Worm (Caenorhabditis elegans) whole organism, L4 larva: ENCODE measurements around the gene bus-1.
A peak's percentile ranks its signal among the peaks of the same experiment; 100 is the strongest.

Source experiments
- D1046.2 ChIP-seq: fragments of 200-800 bp; sonication (Bioruptor generic); IDR thresholded peaks from 2 replicates; pipeline ENCODE4 v1.3.6; 2022; ENCODE audit warnings: missing genetic modification characterization, missing compliant biosample characterization
- F26F4.8 ChIP-seq: fragments of 200-800 bp; sonication (Bioruptor generic); conservative IDR thresholded peaks from 2 replicates; pipeline ENCODE4 v1.3.6; 2022; ENCODE audit warnings: missing genetic modification characterization, missing compliant biosample characterization
- F37D6.2 ChIP-seq: sonication (generic microtip); optimal IDR thresholded peaks from 2 replicates; lab custom pipeline; 2016; ENCODE audit warnings: mild to moderate bottlenecking, missing genetic modification characterization, missing compliant biosample characterization
- F44E2.7 ChIP-seq: fragments of 200-800 bp; sonication (Bioruptor generic); IDR thresholded peaks from 2 replicates; pipeline ENCODE4 v2.1.2; 2022; ENCODE audit warnings: missing genetic modification characterization, missing compliant biosample characterization
- R02D3.7 ChIP-seq: fragments of 150-350 bp; sonication (generic microtip); optimal IDR thresholded peaks from 3 replicates; lab custom pipeline; 2014; ENCODE audit warnings: missing biosample characterization, missing genetic modification characterization
- Y48G9A.11 ChIP-seq: fragments of 200-800 bp; sonication (Bioruptor generic); IDR thresholded peaks from 2 replicates; pipeline ENCODE4 v1.3.6; 2022; ENCODE audit warnings: missing genetic modification reagents, missing genetic modification characterization, missing compliant biosample characterization
- ZK546.5 ChIP-seq, 2 experiments: sonication (generic microtip); optimal IDR thresholded peaks; 2 replicates each; lab custom pipeline; 2017; ENCODE audit warnings: missing biosample characterization in 2 of 2, missing genetic modification characterization in 2 of 2
- aha-1 ChIP-seq: fragments of 150-350 bp; peaks from one replicate; lab custom pipeline; 2014; ENCODE audit warnings: missing biosample characterization, missing genetic modification characterization
- aly-2 ChIP-seq: sonication (generic microtip); optimal IDR thresholded peaks from 2 replicates; lab custom pipeline; 2018; ENCODE audit warnings: missing biosample characterization, missing genetic modification characterization
- ama-1 ChIP-seq: fragments of 150-350 bp; optimal IDR thresholded peaks from 2 replicates; lab custom pipeline; 2014; ENCODE audit warnings: inconsistent platforms, mixed read lengths
- ceh-28 ChIP-seq: fragments of 150-350 bp; optimal IDR thresholded peaks from 2 replicates; lab custom pipeline; 2014; ENCODE audit warnings: missing biosample characterization, missing genetic modification reagents, missing genetic modification characterization
- ceh-82 ChIP-seq: sonication (generic microtip); optimal IDR thresholded peaks from 2 replicates; lab custom pipeline; 2017; ENCODE audit warnings: missing biosample characterization, missing genetic modification characterization
- daf-12 ChIP-seq: fragments of 150-350 bp; optimal IDR thresholded peaks from 2 replicates; lab custom pipeline; 2014; ENCODE audit warnings: missing biosample characterization, missing genetic modification reagents, missing genetic modification characterization
- dmd-6 ChIP-seq: fragments of 200-800 bp; sonication (Bioruptor generic); IDR thresholded peaks from 2 replicates; pipeline ENCODE4 v1.3.6; 2022; ENCODE audit warnings: missing genetic modification reagents, missing genetic modification characterization, missing compliant biosample characterization
- dmd-8 ChIP-seq: fragments of 200-800 bp; sonication (Bioruptor generic); IDR thresholded peaks from 2 replicates; pipeline ENCODE4 v1.3.6; 2022; ENCODE audit warnings: missing genetic modification characterization, missing compliant biosample characterization
- dve-1 ChIP-seq: sonication (generic microtip); optimal IDR thresholded peaks from 2 replicates; lab custom pipeline; 2017; ENCODE audit warnings: antibody characterized with exemption, mild to moderate bottlenecking, missing genetic modification characterization, missing compliant biosample characterization; ENCODE audit not compliant: insufficient read depth
- fos-1 ChIP-seq: fragments of 150-350 bp; optimal IDR thresholded peaks from 2 replicates; lab custom pipeline; 2014; ENCODE audit warnings: missing biosample characterization, missing genetic modification characterization
- lim-7 ChIP-seq: fragments of 200-800 bp; sonication (Bioruptor generic); IDR thresholded peaks from 2 replicates; pipeline ENCODE4 v1.3.6; 2022; ENCODE audit warnings: missing genetic modification characterization, missing compliant biosample characterization
- lin-13 ChIP-seq: fragments of 150-350 bp; optimal IDR thresholded peaks from 2 replicates; lab custom pipeline; 2014; ENCODE audit warnings: missing biosample characterization, missing genetic modification reagents, missing genetic modification characterization
- lin-29 ChIP-seq: fragments of 200-800 bp; sonication (Bioruptor generic); IDR thresholded peaks from 2 replicates; pipeline ENCODE4 v1.3.6; 2022; ENCODE audit warnings: missing genetic modification reagents, missing genetic modification characterization, missing compliant biosample characterization
- lin-39 ChIP-seq: fragments of 150-350 bp; optimal IDR thresholded peaks from 2 replicates; lab custom pipeline; 2014; ENCODE audit warnings: missing biosample characterization, missing genetic modification reagents, missing genetic modification characterization
- madf-5 ChIP-seq, 2 experiments: fragments of 200-800 bp; sonication (Bioruptor generic); IDR thresholded peaks; 2 replicates each; pipeline ENCODE4 v1.3.6; 2022; ENCODE audit warnings: missing compliant biosample characterization in 2 of 2, missing genetic modification characterization in 2 of 2
- mdl-1 ChIP-seq, 2 experiments: fragments of 150-350 bp in 1 of 2; sonication (generic microtip) in 1 of 2; optimal IDR thresholded peaks; 2 replicates each; lab custom pipeline; 2014 to 2017; ENCODE audit warnings: missing biosample characterization in 2 of 2, missing genetic modification characterization in 2 of 2
- mxl-3 ChIP-seq: fragments of 200-800 bp; sonication (Bioruptor generic); optimal IDR thresholded peaks from 2 replicates; lab custom pipeline; 2018; ENCODE audit warnings: mild to moderate bottlenecking, missing genetic modification characterization, missing compliant biosample characterization
- nhr-102 ChIP-seq: sonication (generic microtip); optimal IDR thresholded peaks from 2 replicates; lab custom pipeline; 2016; ENCODE audit warnings: mild to moderate bottlenecking, missing genetic modification characterization, moderate library complexity, missing compliant biosample characterization
- nhr-11 ChIP-seq: fragments of 150-350 bp; optimal IDR thresholded peaks from 2 replicates; lab custom pipeline; 2014; ENCODE audit warnings: missing biosample characterization, missing genetic modification characterization
- nhr-28 ChIP-seq: fragments of 150-350 bp; optimal IDR thresholded peaks from 2 replicates; lab custom pipeline; 2014; ENCODE audit warnings: missing biosample characterization, missing genetic modification characterization
- nhr-41 ChIP-seq: fragments of 200-800 bp; sonication (Bioruptor generic); IDR thresholded peaks from 2 replicates; pipeline ENCODE4 v1.3.6; 2022; ENCODE audit warnings: missing genetic modification reagents, missing genetic modification characterization, missing compliant biosample characterization
- pha-4 ChIP-seq, 2 experiments: fragments of 150-350 bp in 1 of 2; fragments of 200-800 bp in 1 of 2; sonication (Bioruptor generic) in 1 of 2; IDR thresholded peaks in 1 of 2; optimal IDR thresholded peaks in 1 of 2; 2 replicates each; pipeline versions ENCODE4 v1.3.6 to Lab custom; 2014 to 2022; ENCODE audit warnings: missing genetic modification characterization in 2 of 2, missing genetic modification reagents in 2 of 2, missing biosample characterization in 1 of 2, missing compliant biosample characterization in 1 of 2
- set-16 ChIP-seq: fragments of 200-800 bp; sonication (Bioruptor generic); IDR thresholded peaks from 2 replicates; pipeline ENCODE4 v1.3.6; 2022; ENCODE audit warnings: missing genetic modification reagents, missing genetic modification characterization, missing compliant biosample characterization
- skn-1 ChIP-seq: fragments of 150-350 bp; optimal IDR thresholded peaks from 2 replicates; lab custom pipeline; 2014; ENCODE audit warnings: missing biosample characterization, missing genetic modification characterization
- snpc-1.2 ChIP-seq: fragments of 200-800 bp; sonication (Bioruptor generic); IDR thresholded peaks from 2 replicates; pipeline ENCODE4 v1.3.6; 2022; ENCODE audit warnings: missing genetic modification reagents, missing genetic modification characterization, missing compliant biosample characterization
- tag-97 ChIP-seq: fragments of 200-800 bp; sonication (Bioruptor generic); IDR thresholded peaks from 2 replicates; pipeline ENCODE4 v1.3.6; 2022; ENCODE audit warnings: missing genetic modification characterization, missing compliant biosample characterization
- unc-62 ChIP-seq, 3 experiments: fragments of 150-350 bp in 1 of 3; sonication (generic microtip); optimal IDR thresholded peaks in 2 of 3; peaks in 1 of 3; 1 replicate in 1 of 3; 2 replicates in 2 of 3; lab custom pipeline; 2014 to 2017; ENCODE audit warnings: missing biosample characterization in 3 of 3, missing genetic modification characterization in 3 of 3, missing genetic modification reagents in 3 of 3, missing genotype in 1 of 3
- zag-1 ChIP-seq: fragments of 150-350 bp; optimal IDR thresholded peaks from 2 replicates; lab custom pipeline; 2014; ENCODE audit warnings: missing biosample characterization, missing genetic modification characterization
- ztf-7 ChIP-seq: fragments of 150-350 bp; optimal IDR thresholded peaks from 2 replicates; lab custom pipeline; 2014; ENCODE audit warnings: missing biosample characterization, missing genetic modification characterization

The bus-1 gene

DNA sequence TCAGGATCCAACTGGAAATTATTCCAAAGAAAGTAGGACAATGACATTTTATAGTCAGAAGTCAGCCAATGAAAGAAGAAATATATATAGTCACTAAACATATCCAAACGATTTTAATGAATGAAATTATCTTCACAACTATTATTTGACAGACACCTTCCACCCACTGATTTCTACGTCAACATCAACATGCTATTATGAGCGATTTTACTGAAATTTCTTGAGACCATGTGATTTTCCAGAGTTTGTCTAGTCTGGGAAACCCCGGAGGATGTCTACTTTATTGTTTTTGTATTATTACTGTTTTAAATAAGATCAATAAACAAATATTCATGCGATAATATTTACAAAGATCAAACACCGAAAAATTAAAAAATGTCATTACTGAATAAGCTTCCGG lies 9.1 kb downstream of the bus-1 start, which contains the start of gene srt-18 (continued):
- no peak for TF ChIP-seq set-16 (GFP tag; lab: Robert Waterston, UW)
- TF ChIP-seq nhr-102: no peak
- TF ChIP-seq R02D3.7 (tag; lab: Kevin White, UChicago): no peak
- no peak for TF ChIP-seq madf-5 (GFP tag; IDR thresholded peaks at IDR 0.05; lab: Robert Waterston, UW)

DNA sequence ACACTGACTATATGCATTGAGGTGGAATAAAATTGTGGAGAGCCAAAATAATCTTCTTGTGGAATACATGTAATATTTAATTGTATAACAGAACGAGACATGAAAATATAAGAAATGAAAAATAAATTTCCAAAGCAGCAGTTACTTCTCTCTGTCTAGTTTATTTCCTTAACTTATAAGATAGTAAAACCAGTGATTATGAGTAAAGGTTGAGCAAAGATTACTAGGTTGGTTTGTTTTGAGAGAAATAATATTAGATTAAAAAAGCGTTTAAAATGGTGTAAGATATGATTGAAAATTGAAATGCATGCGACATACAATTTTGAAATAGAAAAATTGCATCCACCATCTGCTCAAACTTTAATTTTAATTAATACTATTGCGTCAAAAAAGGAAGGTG lies 10.8 kb downstream of the bus-1 start, which contains the start of gene srh-201:
Gene srh-201, minus strand, starts transcription at position 101 of the 400 bp plus-strand sequence.
- no peak for TF ChIP-seq ceh-82 (tag; lab: Kevin White, UChicago)
- no peak for TF ChIP-seq nhr-11 (tag; lab: Kevin White, UChicago)
- TF ChIP-seq daf-12 (tag; lab: Kevin White, UChicago): no peak
- TF ChIP-seq snpc-1.2 (GFP tag; lab: Robert Waterston, UW): no peak
- no peak for TF ChIP-seq Y48G9A.11
- no peak for TF ChIP-seq ama-1 (lab: Kevin White, UChicago)
- no peak for TF ChIP-seq F44E2.7 (GFP tag; lab: Robert Waterston, UW)
- no peak for TF ChIP-seq F37D6.2 (tag; lab: Kevin White, UChicago)
- TF ChIP-seq lin-29 (GFP tag; lab: Robert Waterston, UW): no peak
- no peak for TF ChIP-seq aly-2 (tag; lab: Kevin White, UChicago)
- TF ChIP-seq lim-7: no peak

DNA sequence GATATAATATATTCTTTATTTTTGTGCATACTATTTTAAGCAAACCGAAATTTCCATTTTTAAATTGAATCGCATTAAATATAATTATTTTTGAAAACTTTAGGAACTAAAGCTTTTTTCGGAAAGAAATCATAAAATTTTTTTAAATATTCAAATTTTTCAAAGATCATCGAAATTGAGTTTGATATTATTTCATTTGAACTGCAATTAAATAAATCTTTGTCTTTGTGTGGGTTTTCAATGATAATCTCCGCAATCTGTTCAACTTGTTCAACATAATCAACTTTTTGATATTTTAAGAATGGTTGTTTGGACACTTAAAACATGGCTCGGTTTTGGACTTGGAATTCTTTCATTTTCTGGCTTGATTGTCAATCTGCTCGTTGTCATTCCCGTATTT lies 15.4 kb downstream of the bus-1 start, which contains the start of gene srx-2:
Gene srx-2, plus strand, starts transcription at position 301 of the 400 bp plus-strand sequence.
- TF ChIP-seq dmd-8 (GFP tag; lab: Robert Waterston, UW): no peak

DNA sequence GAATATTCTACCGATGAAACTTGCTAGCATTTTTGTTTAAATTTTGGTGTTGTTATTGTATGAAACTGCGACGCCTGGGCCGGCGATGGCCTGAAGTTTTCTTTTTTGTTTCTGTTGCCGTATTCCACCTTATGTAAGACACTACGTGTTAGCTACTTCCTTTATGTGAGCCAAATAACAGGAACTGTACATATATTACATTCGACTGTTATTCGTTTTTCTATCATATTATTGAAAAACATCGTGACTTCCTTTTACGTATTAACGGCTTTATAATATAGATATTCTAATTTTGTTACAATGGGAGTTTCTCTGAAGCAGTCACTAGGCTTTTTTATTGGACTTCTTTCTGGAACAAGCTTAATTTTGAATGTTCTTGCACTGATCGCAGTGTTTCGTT lies 19.4 kb downstream of the bus-1 start, which contains the start of gene srx-3:
Gene srx-3, plus strand, starts transcription at position 301 of the 400 bp plus-strand sequence.
- TF ChIP-seq D1046.2 (GFP tag; lab: Robert Waterston, UW): no peak
- TF ChIP-seq mdl-1 (tag; optimal IDR thresholded peaks at IDR 0.05; lab: Kevin White, UChicago): no peak

ce11 chrV:9003291-9003690 lies 21.3 kb downstream of the bus-1 start, which contains the start of gene srx-1:
TSS of gene srx-1 (plus strand) at chrV:9003672.
- TF ChIP-seq ZK546.5 (tag; optimal IDR thresholded peaks at IDR 0.05; lab: Kevin White, UChicago): no peak
- TF ChIP-seq unc-62 (GFP tag; optimal IDR thresholded peaks at IDR 0.05 in 1 of 2; lab: Kevin White, UChicago): peak in 1 of 2 experiments; percentile 98
- TF ChIP-seq unc-62 (tag; optimal IDR thresholded peaks at IDR 0.05; lab: Kevin White, UChicago): no peak

DNA sequence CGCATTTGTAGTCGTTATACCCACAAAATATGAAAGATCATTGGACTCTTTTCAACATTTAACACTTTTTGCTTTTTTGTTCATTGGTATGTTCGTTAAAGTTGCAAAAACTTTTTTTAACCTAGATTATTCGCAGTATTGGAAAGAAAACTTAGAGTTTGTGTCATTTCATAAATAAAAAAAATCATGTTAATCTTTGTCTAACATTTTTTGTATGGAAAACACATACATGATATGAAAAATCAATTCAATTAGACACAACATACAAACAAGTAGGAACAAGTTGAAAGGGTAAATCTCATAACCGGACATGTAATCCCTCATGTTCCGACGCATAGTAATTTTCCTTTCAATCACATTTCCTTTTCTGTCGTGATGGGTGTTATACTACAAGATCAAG lies 23.4 kb downstream of the bus-1 start, which contains the start of gene F59E11.2:
Gene F59E11.2, plus strand, starts transcription at position 301 of the 400 bp plus-strand sequence.
- TF ChIP-seq mxl-3 (GFP tag; lab: Kevin White, UChicago) (no peak), skn-1 (no peak), pha-4 (GFP tag; IDR thresholded peaks at IDR 0.05; lab: Robert Waterston, UW) (no peak), pha-4 (tag; optimal IDR thresholded peaks at IDR 0.05; lab: Kevin White, UChicago) (no peak), lin-13 (no peak), fos-1 (tag; lab: Kevin White, UChicago) (no peak)

ce11 chrV:8994801-8995200 lies 29.8 kb downstream of the bus-1 start, which contains the start of gene F59E11.5:
TSS of gene F59E11.5 (plus strand) at chrV:8995101.
- TF ChIP-seq zag-1 (tag; lab: Kevin White, UChicago) (no peak), R02D3.7 (tag; lab: Kevin White, UChicago) (no peak)
- TF ChIP-seq, all 104 proteins: peak for 0

ce11 chrV:8994272-8994671 lies 30.3 kb downstream of the bus-1 start:
- no peak for TF ChIP-seq set-16 (GFP tag; lab: Robert Waterston, UW)
- peak in 1 of 2 experiments; percentile 54 for TF ChIP-seq mdl-1 (tag; optimal IDR thresholded peaks at IDR 0.05; lab: Kevin White, UChicago)
- no peak for TF ChIP-seq ceh-28
- no peak for TF ChIP-seq tag-97 (GFP tag; lab: Robert Waterston, UW)
- no peak for TF ChIP-seq Y48G9A.11
- no peak for TF ChIP-seq dmd-6 (GFP tag; lab: Robert Waterston, UW)
- TF ChIP-seq lin-39 (tag; lab: Kevin White, UChicago): no peak
- peak; percentile 36 for TF ChIP-seq aha-1
- no peak for TF ChIP-seq D1046.2 (GFP tag; lab: Robert Waterston, UW)
- no peak for TF ChIP-seq F26F4.8 (GFP tag; lab: Robert Waterston, UW)
- TF ChIP-seq dve-1 (tag; lab: Kevin White, UChicago): no peak
- no peak for TF ChIP-seq ztf-7
- TF ChIP-seq nhr-41 (GFP tag; lab: Robert Waterston, UW): no peak
- peak; percentile 39 for TF ChIP-seq nhr-28
- peak in 1 of 2 experiments; percentile 33 for TF ChIP-seq unc-62 (GFP tag; optimal IDR thresholded peaks at IDR 0.05 in 1 of 2; lab: Kevin White, UChicago)
- TF ChIP-seq unc-62 (tag; optimal IDR thresholded peaks at IDR 0.05; lab: Kevin White, UChicago): no peak
